Worm (Caenorhabditis elegans) whole organism, young adult: Measurements from ENCODE around the gene acly-2.

ENCODE experiments used
- dpl-1 ChIP-seq: fragments of 150-350 bp; optimal IDR thresholded peaks from 2 replicates; lab custom pipeline; 2014; ENCODE audit warnings: missing biosample characterization, missing genetic modification reagents, missing genetic modification characterization
- nfya-1 ChIP-seq: sonication (generic microtip); optimal IDR thresholded peaks from 2 replicates; lab custom pipeline; 2017; ENCODE audit warnings: antibody characterized with exemption, missing compliant biosample characterization, missing genetic modification characterization, borderline replicate concordance; ENCODE audit not compliant: insufficient read depth

ce11 chrV:13157073-13157472 is 40.8 kb downstream of the acly-2 start:
- no peak for TF ChIP-seq dpl-1 (GFP tag; lab: Kevin White, UChicago)
- TF ChIP-seq nfya-1 (tag; lab: Kevin White, UChicago) = no peak
